Worm (Caenorhabditis elegans): ENCODE results near the gene K09E2.2.

DNA sequence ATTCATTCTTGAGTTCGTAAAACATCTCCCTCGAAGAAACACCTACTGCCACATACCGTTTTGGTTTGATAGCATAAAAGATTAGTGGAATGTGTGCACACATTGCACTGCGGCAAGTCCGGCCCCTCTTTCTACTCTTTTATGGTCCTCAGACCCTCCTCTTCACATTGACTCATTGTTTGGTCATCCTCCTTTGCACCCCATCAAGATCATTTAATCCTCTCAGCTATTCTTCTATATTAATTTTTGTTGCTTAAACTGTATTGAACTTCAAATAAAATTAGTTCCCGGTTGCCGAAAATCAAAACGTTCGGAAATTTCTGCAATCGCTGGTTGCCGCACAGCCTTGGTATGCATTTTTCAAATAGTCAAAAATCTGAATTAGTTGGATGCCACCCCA, 12.5 kb upstream of the K09E2.2 start, which contains the start of gene rig-1:
- no peak for TF ChIP-seq W03F9.2 (tag; optimal IDR thresholded peaks at IDR 0.05)
- TF ChIP-seq dao-5 (tag; optimal IDR thresholded peaks at IDR 0.05), result no peak
